Fruit fly (Drosophila melanogaster) whole organism, pupa: ENCODE measurements around the gene nmo.

ENCODE experiments used
- CG10348 ChIP-seq: fragments of 200-800 bp; sonication (Bioruptor generic); IDR thresholded peaks from 2 replicates; pipeline ENCODE4 v1.3.6; 2022; ENCODE audit warnings: missing biosample characterization, missing genetic modification characterization
- CG12605 ChIP-seq: fragments of 200-800 bp; sonication (Bioruptor generic); IDR thresholded peaks from 2 replicates; pipeline ENCODE4 v1.3.6; 2022; ENCODE audit warnings: missing biosample characterization, missing genetic modification characterization
- CG13204 ChIP-seq: fragments of 200-800 bp; sonication (Bioruptor generic); optimal IDR thresholded peaks from 2 replicates; lab custom pipeline; 2018; ENCODE audit warnings: missing biosample characterization, mild to moderate bottlenecking, missing genetic modification characterization, moderate library complexity
- CG14655 ChIP-seq: fragments of 200-800 bp; sonication (Bioruptor generic); optimal IDR thresholded peaks from 3 replicates; lab custom pipeline; 2017; ENCODE audit warnings: mild to moderate bottlenecking, missing biosample characterization, missing genetic modification reagents, missing genetic modification characterization
- CG15710 ChIP-seq: fragments of 200-800 bp; sonication (Bioruptor generic); optimal IDR thresholded peaks from 2 replicates; lab custom pipeline; 2018; ENCODE audit warnings: missing biosample characterization, mild to moderate bottlenecking, missing genetic modification characterization, moderate library complexity
- CG17806 ChIP-seq: fragments of 200-800 bp; sonication (Bioruptor generic); optimal IDR thresholded peaks from 2 replicates; lab custom pipeline; 2018; ENCODE audit warnings: missing biosample characterization, mild to moderate bottlenecking, missing genetic modification characterization, moderate library complexity
- CG32121 ChIP-seq: fragments of 200-800 bp; sonication (Bioruptor generic); IDR thresholded peaks from 2 replicates; pipeline ENCODE4 v1.3.6; 2022; ENCODE audit warnings: missing biosample characterization, missing genetic modification characterization
- CG34367 ChIP-seq: fragments of 200-800 bp; sonication (Bioruptor generic); optimal IDR thresholded peaks from 2 replicates; lab custom pipeline; 2018; ENCODE audit warnings: missing biosample characterization, mild to moderate bottlenecking, missing genetic modification characterization
- CG4496 ChIP-seq: fragments of 200-800 bp; sonication (Bioruptor generic); IDR thresholded peaks from 3 replicates; pipeline ENCODE4 v1.3.6; 2022; ENCODE audit warnings: missing biosample characterization, missing genetic modification characterization
- CG8159 ChIP-seq: fragments of 200-800 bp; sonication (Bioruptor generic); optimal IDR thresholded peaks from 3 replicates; lab custom pipeline; 2018; ENCODE audit warnings: missing biosample characterization, mild to moderate bottlenecking, missing genetic modification characterization, moderate library complexity
- CG8301 ChIP-seq: fragments of 200-800 bp; sonication (Bioruptor generic); optimal IDR thresholded peaks from 2 replicates; lab custom pipeline; 2018; ENCODE audit warnings: missing biosample characterization, mild to moderate bottlenecking, missing genetic modification characterization
- CG9948 ChIP-seq: fragments of 200-800 bp; sonication (Bioruptor generic); optimal IDR thresholded peaks from 2 replicates; lab custom pipeline; 2018; ENCODE audit warnings: missing biosample characterization, mild to moderate bottlenecking, missing genetic modification characterization, moderate library complexity
- D1 ChIP-seq: fragments of 200-800 bp; sonication (Bioruptor generic); optimal IDR thresholded peaks from 2 replicates; lab custom pipeline; 2018; ENCODE audit warnings: missing biosample characterization, mild to moderate bottlenecking, missing genetic modification characterization, moderate library complexity
- EcR ChIP-seq: fragments of 200-800 bp; sonication (Bioruptor generic); optimal IDR thresholded peaks from 3 replicates; lab custom pipeline; 2019; ENCODE audit warnings: missing biosample characterization, missing genetic modification characterization, mild to moderate bottlenecking, moderate library complexity, missing genetic modification reagents
- Ets98B ChIP-seq: fragments of 200-800 bp; sonication (Bioruptor generic); IDR thresholded peaks from 2 replicates; pipeline ENCODE4 v1.3.6; 2022; ENCODE audit warnings: missing biosample characterization, missing genetic modification characterization
- Pif1A ChIP-seq: fragments of 200-800 bp; sonication (Bioruptor generic); optimal IDR thresholded peaks from 3 replicates; lab custom pipeline; 2016; ENCODE audit warnings: missing biosample characterization, missing genetic modification characterization
- Pif1B ChIP-seq: fragments of 200-800 bp; sonication (Bioruptor generic); optimal IDR thresholded peaks from 3 replicates; lab custom pipeline; 2016; ENCODE audit warnings: missing biosample characterization, missing genetic modification characterization
- Snoo ChIP-seq: fragments of 200-800 bp; sonication (Bioruptor generic); optimal IDR thresholded peaks from 3 replicates; lab custom pipeline; 2017; ENCODE audit warnings: missing biosample characterization, mild to moderate bottlenecking, missing genetic modification characterization, inconsistent platforms
- fd96Ca ChIP-seq: fragments of 200-800 bp; sonication (Bioruptor generic); IDR thresholded peaks from 3 replicates; pipeline ENCODE4 v1.3.6; 2022; ENCODE audit warnings: missing biosample characterization, missing genetic modification characterization
- gl ChIP-seq: fragments of 200-800 bp; sonication (Bioruptor generic); optimal IDR thresholded peaks from 2 replicates; lab custom pipeline; 2018; ENCODE audit warnings: missing biosample characterization, mild to moderate bottlenecking, missing genetic modification characterization
- rn ChIP-seq: fragments of 200-800 bp; sonication (Bioruptor generic); IDR thresholded peaks from 2 replicates; pipeline ENCODE4 v1.3.6; 2022; ENCODE audit warnings: missing biosample characterization, missing genetic modification characterization

The nmo gene

DNA sequence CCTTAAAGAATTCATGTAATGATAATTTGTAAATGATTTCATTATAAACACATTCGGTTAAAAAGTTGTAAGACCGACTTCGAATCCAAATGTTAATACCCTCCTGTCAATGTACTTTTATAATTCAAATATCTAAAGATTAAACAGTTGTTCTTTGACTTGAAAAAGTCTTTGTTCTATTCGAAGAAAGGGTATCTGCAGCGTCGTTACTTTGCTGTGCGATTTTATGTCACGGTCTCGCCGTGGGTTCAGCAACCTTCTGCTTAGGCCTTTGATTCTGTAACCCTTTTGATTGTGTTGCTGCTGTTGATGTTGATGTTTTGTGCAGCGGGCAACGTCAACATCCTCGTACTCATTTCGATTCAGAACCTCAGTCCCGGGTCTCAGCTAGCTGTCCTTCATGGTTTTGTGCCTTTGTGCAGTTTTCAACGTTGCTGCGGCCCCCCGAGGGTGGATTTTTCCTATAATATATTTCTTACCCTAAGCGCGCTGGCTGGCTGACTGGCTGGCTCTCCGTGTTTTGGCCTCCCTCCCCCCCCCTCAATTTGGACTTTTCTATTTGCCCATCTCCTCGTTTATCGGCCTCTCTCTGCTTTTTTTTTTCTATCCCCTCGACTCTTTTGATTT lies 2.5 kb downstream of the nmo start:
- peak; percentile 82 for TF ChIP-seq EcR (GFP tag; lab: Kevin White, UChicago)
- TF ChIP-seq CG4496 (GFP tag; lab: Robert Waterston, UW), result no peak

- TF ChIP-seq CG4496 (GFP tag; lab: Robert Waterston, UW) (no peak), CG14655 (no peak), Ets98B (GFP tag; lab: Robert Waterston, UW) (no peak), Pif1A (GFP tag; lab: Kevin White, UChicago) (no peak), CG17806 (tag; lab: Kevin White, UChicago) (no peak), CG8301 (tag; lab: Kevin White, UChicago) (no peak)
These were observed 3.1 kb downstream of the nmo start for dm6 chr3L:7981956-7982355.

dm6 chr3L:7983602-7984223 lies 4.9 kb downstream of the nmo start:
- TF ChIP-seq CG34367 (no peak), Pif1B (GFP tag; lab: Kevin White, UChicago) (no peak), CG12605 (GFP tag; lab: Robert Waterston, UW) (no peak), Ets98B (GFP tag; lab: Robert Waterston, UW) (no peak), EcR (GFP tag; lab: Kevin White, UChicago) (peak; percentile 86), CG13204 (peak; percentile 53), CG14655 (no peak), rn (GFP tag; lab: Robert Waterston, UW) (no peak)

DNA sequence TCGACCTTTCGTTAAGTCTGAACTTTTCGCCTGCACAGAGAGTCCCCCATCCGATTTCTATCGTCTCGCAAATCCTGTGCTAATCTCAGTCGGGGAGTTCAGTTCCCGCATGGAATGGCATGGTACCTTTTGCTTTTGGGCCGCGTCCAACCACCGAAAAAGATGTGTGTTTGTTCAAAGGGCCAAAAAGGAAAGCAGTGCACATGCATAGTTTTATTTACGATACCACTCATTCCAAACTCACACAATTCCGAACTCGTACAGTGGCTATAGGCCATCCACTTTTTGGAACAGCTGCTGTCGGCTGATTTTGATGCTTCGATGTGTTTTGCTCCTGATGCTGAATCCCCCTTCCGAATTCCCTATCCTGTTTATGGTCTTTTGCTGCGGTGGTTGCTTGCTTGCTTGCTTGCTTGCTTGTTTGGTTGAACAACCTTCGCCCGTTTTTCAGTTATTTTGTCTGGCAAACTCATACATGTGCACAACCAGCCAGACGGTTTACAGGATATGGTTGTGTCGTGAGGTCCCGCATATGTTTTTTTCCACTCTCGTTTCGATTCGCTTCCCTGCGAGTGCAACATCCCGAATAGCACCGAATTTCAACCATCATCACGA lies 5.9 kb downstream of the nmo start:
- TF ChIP-seq CG10348 (GFP tag; lab: Robert Waterston, UW) (no peak), EcR (GFP tag; lab: Kevin White, UChicago) (peak; percentile 75)
- TF ChIP-seq, all 21 proteins: peak for 1

DNA sequence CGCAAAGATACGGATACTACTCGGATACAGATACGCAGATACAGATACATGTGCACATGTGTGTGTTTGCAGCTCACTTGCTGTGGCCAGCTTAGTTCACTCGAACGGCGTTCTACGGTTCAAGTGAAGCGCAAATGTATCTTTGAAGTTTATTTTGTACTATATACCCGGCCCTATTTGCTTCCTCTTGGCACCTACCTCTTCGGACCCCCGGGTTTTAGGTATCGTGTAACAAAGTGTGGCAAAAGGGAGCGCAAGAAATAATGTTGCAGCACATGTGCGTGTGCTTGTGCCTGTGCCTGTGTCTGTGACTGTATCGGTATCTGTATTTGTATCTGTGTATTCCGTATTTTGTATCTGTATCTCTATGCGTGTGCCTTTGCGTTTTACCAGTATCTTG lies 9.6 kb downstream of the nmo start:
- TF ChIP-seq Pif1B (GFP tag; lab: Kevin White, UChicago) (no peak), CG13204 (no peak), CG17806 (tag; lab: Kevin White, UChicago) (no peak), Pif1A (GFP tag; lab: Kevin White, UChicago) (no peak), CG14655 (no peak), CG9948 (no peak)

DNA sequence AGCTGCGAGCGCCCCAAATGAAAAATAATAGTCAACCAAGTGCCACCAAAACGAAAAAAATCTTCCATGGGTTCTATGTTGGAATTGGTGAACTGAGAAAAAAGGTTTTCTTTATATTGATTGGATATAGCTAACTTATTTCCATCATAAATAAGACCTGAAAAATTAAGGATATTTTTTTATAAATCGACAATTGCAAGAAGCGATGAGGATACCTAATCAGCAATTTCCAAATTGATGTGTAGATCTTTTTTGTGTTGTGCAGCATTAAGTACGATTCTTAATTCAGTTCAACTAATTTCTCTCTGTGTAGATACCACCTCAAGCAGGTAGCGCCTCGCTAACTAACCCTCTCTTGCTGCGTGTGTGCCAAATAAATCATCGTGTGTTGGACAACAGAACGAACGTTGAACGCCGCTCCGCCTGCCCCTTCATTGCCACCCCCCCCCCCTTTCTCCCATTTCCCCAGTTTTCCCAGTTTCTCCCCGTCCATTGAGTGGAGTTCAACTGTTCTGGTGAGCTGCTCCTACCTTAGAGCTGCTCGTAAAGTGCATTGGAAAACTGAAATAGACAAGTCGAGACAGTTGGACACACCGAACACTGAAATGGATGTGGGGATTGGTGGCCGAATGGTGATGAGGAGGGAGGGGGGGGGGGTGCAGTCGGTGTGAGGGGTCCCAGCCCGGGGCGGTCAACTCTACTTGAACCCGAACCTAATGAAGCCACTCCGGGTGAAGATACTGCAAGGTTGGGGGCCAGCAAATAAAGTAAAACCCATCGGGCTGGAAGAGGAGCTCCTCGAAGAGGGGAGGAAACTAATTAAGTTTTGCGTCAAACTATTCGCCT lies 10.2 kb downstream of the nmo start:
- TF ChIP-seq CG34367, result peak; percentile 31
- peak; percentile 70 for TF ChIP-seq CG8159
- no peak for TF ChIP-seq fd96Ca (GFP tag; lab: Robert Waterston, UW)
- no peak for TF ChIP-seq EcR (GFP tag; lab: Kevin White, UChicago)
- peak; percentile 78 for TF ChIP-seq Pif1A (GFP tag; lab: Kevin White, UChicago)
- no peak for TF ChIP-seq rn (GFP tag; lab: Robert Waterston, UW)
- peak; percentile 86 for TF ChIP-seq CG14655
- peak; percentile 53; the same call in 2 of the 3 replicates for TF ChIP-seq CG4496 (GFP tag; lab: Robert Waterston, UW)
- TF ChIP-seq CG32121 (GFP tag; lab: Robert Waterston, UW), result no peak
- TF ChIP-seq CG13204, result no peak
- peak; percentile 83 for TF ChIP-seq CG9948
- peak; percentile 6 for TF ChIP-seq gl (tag; lab: Kevin White, UChicago)
- peak; percentile 55 for TF ChIP-seq D1 (tag; lab: Kevin White, UChicago)
- peak; percentile 34 for TF ChIP-seq CG15710 (tag; lab: Kevin White, UChicago)
- TF ChIP-seq CG10348 (GFP tag; lab: Robert Waterston, UW), result no peak
- peak; percentile 72 for TF ChIP-seq CG8301 (tag; lab: Kevin White, UChicago)
- peak; percentile 50 for TF ChIP-seq Pif1B (GFP tag; lab: Kevin White, UChicago)
- TF ChIP-seq CG17806 (tag; lab: Kevin White, UChicago), result peak; percentile 80
- TF ChIP-seq Ets98B (GFP tag; lab: Robert Waterston, UW), result no peak
- TF ChIP-seq CG12605 (GFP tag; lab: Robert Waterston, UW), result peak; percentile 43; the same call in 1 of the 2 replicates
- TF ChIP-seq Snoo (tag; lab: Kevin White, UChicago), result no peak
